Worm (Caenorhabditis elegans) whole organism, L4/young adult: Measurements from ENCODE around the gene Y41E3.1.
"Not testable (repeated sequence)": the region's sequence is repeated elsewhere in the genome, so short reads cannot be mapped to it uniquely, and the experiment has no call there.

ENCODE experiments used
- W03F9.2 ChIP-seq: fragments of 150-350 bp; optimal IDR thresholded peaks from 2 replicates; lab custom pipeline; 2014; ENCODE audit warnings: missing biosample characterization, missing genetic modification characterization
- dao-5 ChIP-seq: sonication (generic microtip); optimal IDR thresholded peaks from 2 replicates; lab custom pipeline; 2016; ENCODE audit warnings: missing genotype, missing genetic modification characterization, moderate library complexity, missing compliant biosample characterization
- him-1 ChIP-seq: sonication (generic microtip); optimal IDR thresholded peaks from 2 replicates; lab custom pipeline; 2016; ENCODE audit warnings: missing genotype, missing genetic modification reagents, missing genetic modification characterization, missing compliant biosample characterization

Y41E3.1 gene

DNA sequence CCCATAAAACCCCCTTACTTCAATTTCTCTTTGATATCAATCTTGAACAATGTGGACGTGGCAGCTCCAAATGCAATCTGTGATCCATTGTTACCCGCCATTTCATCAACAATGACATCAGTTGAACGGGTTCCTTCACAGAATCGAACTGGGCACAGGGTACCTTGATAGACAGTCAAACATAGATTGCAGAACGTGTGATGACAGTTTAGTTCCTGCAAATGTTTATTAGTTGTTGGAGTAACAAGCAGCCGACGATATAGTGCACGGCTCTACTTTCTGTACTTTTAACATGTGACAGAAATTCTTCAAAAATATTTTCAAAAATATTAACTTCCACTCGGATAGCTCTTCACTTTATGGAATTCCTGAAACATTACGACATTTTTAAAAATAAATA lies 14.4 kb downstream of the Y41E3.1 start, which contains the start of gene Y57G11C.48:
TSS of gene Y57G11C.48 (minus strand) at position 101 of the 400 bp plus-strand sequence.
- no peak for TF ChIP-seq him-1 (tag; lab: Kevin White, UChicago)
- no peak for TF ChIP-seq W03F9.2 (tag; lab: Kevin White, UChicago)
- no peak for TF ChIP-seq dao-5

ce11 chrIV:14938596-14938995 lies 20.1 kb downstream of the Y41E3.1 start, which contains the start of gene Y57G11C.30:
Gene Y57G11C.30, plus strand, starts transcription at chrIV:14938896.
- not testable (repeated sequence) for TF ChIP-seq dao-5; W03F9.2 (tag; lab: Kevin White, UChicago); him-1 (tag; lab: Kevin White, UChicago)

- no peak for TF ChIP-seq W03F9.2 (tag; lab: Kevin White, UChicago)
- TF ChIP-seq him-1 (tag; lab: Kevin White, UChicago), result no peak
- TF ChIP-seq dao-5, result no peak
Measured at ce11 chrIV:14937017-14937416, 21.7 kb downstream of the Y41E3.1 start, which contains the start of gene Y57G11C.1144. Gene Y57G11C.1144, plus strand, starts transcription at chrIV:14937317.

ce11 chrIV:14932640-14933039 lies 26.0 kb downstream of the Y41E3.1 start, which contains the start of gene Y57G11C.1131:
Gene Y57G11C.1131, plus strand, starts transcription at chrIV:14932972.
- no peak for TF ChIP-seq him-1 (tag; lab: Kevin White, UChicago)
- TF ChIP-seq W03F9.2 (tag; lab: Kevin White, UChicago), result no peak
- TF ChIP-seq dao-5, result no peak

DNA sequence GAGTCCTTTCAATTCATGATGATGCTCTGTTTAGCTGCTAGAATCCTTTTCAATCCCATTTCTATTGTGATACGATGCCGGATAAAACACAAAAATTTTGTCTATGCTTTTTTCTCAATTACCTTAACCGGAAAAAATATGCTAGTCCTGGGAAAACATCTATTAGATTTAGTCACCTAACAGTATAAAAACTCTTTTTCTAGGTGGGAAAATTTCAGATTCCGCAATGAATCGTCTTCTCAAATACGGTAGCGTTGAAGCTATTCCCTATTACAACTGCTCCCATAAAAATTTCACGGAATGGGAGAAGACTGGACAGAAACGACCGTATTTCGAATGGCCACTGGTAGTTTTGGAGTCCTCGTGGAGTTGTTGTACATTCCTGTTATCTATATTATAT lies 29.3 kb downstream of the Y41E3.1 start, which contains the start of gene Y57G11C.28:
TSS of gene Y57G11C.28 (plus strand) at position 301 of the 400 bp plus-strand sequence.
- TF ChIP-seq him-1 (tag; lab: Kevin White, UChicago) (no peak), W03F9.2 (tag; lab: Kevin White, UChicago) (no peak), dao-5 (no peak)

- TF ChIP-seq W03F9.2 (tag; lab: Kevin White, UChicago) (no peak), dao-5 (no peak), him-1 (tag; lab: Kevin White, UChicago) (no peak)
Measured at ce11 chrIV:14919310-14919709, 39.4 kb downstream of the Y41E3.1 start, which contains the start of gene ccch-5. Gene ccch-5, plus strand, starts transcription at chrIV:14919610.

ce11 chrIV:14909589-14909988 lies 49.1 kb downstream of the Y41E3.1 start, which contains the start of gene pnc-2:
Gene pnc-2, minus strand, starts transcription at chrIV:14909689.
- TF ChIP-seq him-1 (tag; lab: Kevin White, UChicago) (no peak), dao-5 (no peak), W03F9.2 (tag; lab: Kevin White, UChicago) (no peak)
